Fruit fly (Drosophila melanogaster): ENCODE results near the gene CG34266.

dm6 chr3L:4667289-4667688 is 10.3 kb upstream of the CG34266 start, which contains the start of gene CG32236:
- TF ChIP-seq CG32121 (GFP tag; IDR thresholded peaks at IDR 0.05) = no peak
- no peak for TF ChIP-seq CG17806 (tag; optimal IDR thresholded peaks at IDR 0.05)
- TF ChIP-seq CG14655 (GFP tag; optimal IDR thresholded peaks at IDR 0.05) = no peak
